Fruit fly (Drosophila melanogaster) whole organism, embryonic: ENCODE data around the gene Dlip2.

Experiments used
- ATbp ChIP-seq: fragments of 200-800 bp; sonication (Bioruptor generic); optimal IDR thresholded peaks from 2 replicates; lab custom pipeline; 2017; ENCODE audit warnings: missing biosample characterization, mild to moderate bottlenecking, missing genetic modification characterization, missing genetic modification reagents
- Atf-2 ChIP-seq: fragments of 200-800 bp; sonication (Bioruptor generic); optimal IDR thresholded peaks from 2 replicates; lab custom pipeline; 2016; ENCODE audit warnings: missing biosample characterization, missing genetic modification characterization
- Atf6 ChIP-seq: fragments of 200-800 bp; sonication (Bioruptor generic); IDR thresholded peaks from 2 replicates; pipeline ENCODE4 v1.3.6; 2022; ENCODE audit warnings: missing biosample characterization, missing genetic modification characterization
- CG1024 ChIP-seq: fragments of 200-800 bp; sonication (Bioruptor generic); IDR thresholded peaks from 2 replicates; pipeline ENCODE4 v1.3.6; 2022; ENCODE audit warnings: missing biosample characterization, missing genetic modification characterization
- CG12104 ChIP-seq: fragments of 200-800 bp; sonication (Bioruptor generic); optimal IDR thresholded peaks from 3 replicates; lab custom pipeline; 2016; ENCODE audit warnings: missing biosample characterization, missing genetic modification characterization
- CG14860 ChIP-seq: fragments of 200-800 bp; sonication (Bioruptor generic); IDR thresholded peaks from 3 replicates; pipeline ENCODE4 v1.3.6; 2022; ENCODE audit warnings: missing biosample characterization, missing genetic modification characterization; ENCODE audit not compliant: partially characterized antibody
- CG16813 ChIP-seq: fragments of 200-800 bp; sonication (Bioruptor generic); IDR thresholded peaks from 3 replicates; pipeline ENCODE4 v1.3.6; 2022; ENCODE audit warnings: missing biosample characterization, missing genetic modification characterization; ENCODE audit not compliant: partially characterized antibody
- CG18476 ChIP-seq: fragments of 200-800 bp; sonication (Bioruptor generic); optimal IDR thresholded peaks from 2 replicates; lab custom pipeline; 2016; ENCODE audit warnings: missing biosample characterization, mild to moderate bottlenecking, missing genetic modification characterization
- CG32767 ChIP-seq: fragments of 200-800 bp; sonication (Bioruptor generic); IDR thresholded peaks from 2 replicates; pipeline ENCODE4 v1.3.6; 2022; ENCODE audit warnings: missing biosample characterization, missing genetic modification characterization
- CG3407 ChIP-seq: fragments of 200-800 bp; sonication (Bioruptor generic); optimal IDR thresholded peaks from 2 replicates; lab custom pipeline; 2018; ENCODE audit warnings: missing biosample characterization, mild to moderate bottlenecking, missing genetic modification characterization
- CG34376 ChIP-seq: fragments of 200-800 bp; sonication (Bioruptor generic); optimal IDR thresholded peaks from 2 replicates; lab custom pipeline; 2018; ENCODE audit warnings: missing biosample characterization, mild to moderate bottlenecking, missing genetic modification characterization
- CG7745 ChIP-seq: fragments of 200-800 bp; sonication (Bioruptor generic); optimal IDR thresholded peaks from 2 replicates; lab custom pipeline; 2018; ENCODE audit warnings: missing biosample characterization, mild to moderate bottlenecking, missing genetic modification characterization, moderate library complexity
- CG7786 ChIP-seq: fragments of 200-800 bp; sonication (Bioruptor generic); optimal IDR thresholded peaks from 2 replicates; lab custom pipeline; 2016; ENCODE audit warnings: missing biosample characterization, missing genetic modification characterization
- CG7963 ChIP-seq: fragments of 200-800 bp; sonication (Bioruptor generic); IDR thresholded peaks from 3 replicates; pipeline ENCODE4 v1.3.6; 2022; ENCODE audit warnings: missing biosample characterization, missing genetic modification characterization; ENCODE audit not compliant: partially characterized antibody
- CG9932 ChIP-seq: fragments of 200-800 bp; sonication (Bioruptor generic); IDR thresholded peaks from 2 replicates; pipeline ENCODE4 v1.3.6; 2022; ENCODE audit warnings: missing biosample characterization, missing genetic modification characterization
- CHES-1-like ChIP-seq: fragments of 200-800 bp; sonication (Bioruptor generic); optimal IDR thresholded peaks from 2 replicates; lab custom pipeline; 2016; ENCODE audit warnings: missing biosample characterization, missing genetic modification characterization
- D ChIP-seq, 2 experiments: fragments of 200-800 bp in 1 of 2; fragments of >200 bp in 1 of 2; sonication (Bioruptor generic) in 1 of 2; optimal IDR thresholded peaks; 2 replicates in 1 of 2; 3 replicates in 1 of 2; lab custom pipeline; 2017; ENCODE audit warnings: mild to moderate bottlenecking in 1 of 2, missing biosample characterization in 1 of 2, missing genetic modification characterization in 1 of 2, missing genetic modification reagents in 1 of 2
- Deaf1 ChIP-seq: fragments of 200-800 bp; optimal IDR thresholded peaks from 3 replicates; lab custom pipeline; 2019; ENCODE audit warnings: missing biosample characterization, mild to moderate bottlenecking, missing genetic modification characterization, moderate library complexity
- E2f1 ChIP-seq: fragments of 200-800 bp; sonication (Bioruptor generic); IDR thresholded peaks from 2 replicates; pipeline ENCODE4 v1.3.6; 2022; ENCODE audit warnings: missing biosample characterization, missing genetic modification characterization
- Fer1 ChIP-seq: fragments of 200-800 bp; sonication (Bioruptor generic); optimal IDR thresholded peaks from 2 replicates; lab custom pipeline; 2017; ENCODE audit warnings: missing biosample characterization, mild to moderate bottlenecking, missing genetic modification characterization
- Fer2 ChIP-seq: fragments of 200-800 bp; sonication (Bioruptor generic); optimal IDR thresholded peaks from 2 replicates; lab custom pipeline; 2018; ENCODE audit warnings: missing biosample characterization, mild to moderate bottlenecking, missing genetic modification characterization, moderate library complexity
- Gug ChIP-seq: fragments of 200-800 bp; sonication (Bioruptor generic); IDR thresholded peaks from 4 replicates; pipeline ENCODE4 v1.3.6; 2022; ENCODE audit warnings: missing biosample characterization, missing genetic modification characterization
- HHEX ChIP-seq: fragments of 200-800 bp; sonication (Bioruptor generic); optimal IDR thresholded peaks from 3 replicates; lab custom pipeline; 2017; ENCODE audit warnings: missing biosample characterization, mild to moderate bottlenecking, missing genetic modification characterization, missing genetic modification reagents
- Hr39 ChIP-seq: fragments of >200 bp; optimal IDR thresholded peaks from 2 replicates; lab custom pipeline; 2017
- MTF-1 ChIP-seq: fragments of 200-800 bp; sonication (Bioruptor generic); optimal IDR thresholded peaks from 2 replicates; lab custom pipeline; 2018; ENCODE audit warnings: missing biosample characterization, mild to moderate bottlenecking, missing genetic modification characterization, borderline replicate concordance
- Nf-YA ChIP-seq: fragments of 200-800 bp; sonication (Bioruptor generic); IDR thresholded peaks from 2 replicates; pipeline ENCODE4 v1.3.6; 2022; ENCODE audit warnings: missing biosample characterization, missing genetic modification characterization
- Nf-YB ChIP-seq: fragments of 200-800 bp; sonication (Bioruptor generic); optimal IDR thresholded peaks from 3 replicates; lab custom pipeline; 2019; ENCODE audit warnings: missing biosample characterization, mild to moderate bottlenecking, missing genetic modification characterization, moderate library complexity
- Opbp ChIP-seq: fragments of 200-800 bp; sonication (Bioruptor generic); IDR thresholded peaks from 3 replicates; pipeline ENCODE4 v1.3.6; 2022; ENCODE audit warnings: missing biosample characterization, missing genetic modification characterization; ENCODE audit not compliant: partially characterized antibody
- Tbp ChIP-seq: fragments of >200 bp; optimal IDR thresholded peaks from 2 replicates; lab custom pipeline; 2018; ENCODE audit warnings: missing biosample characterization, missing genetic modification characterization
- bcd ChIP-seq: fragments of 200-800 bp; sonication (Bioruptor generic); optimal IDR thresholded peaks from 2 replicates; lab custom pipeline; 2017; ENCODE audit warnings: missing biosample characterization, mild to moderate bottlenecking, missing genetic modification characterization
- crc ChIP-seq: fragments of 200-800 bp; sonication (Bioruptor generic); optimal IDR thresholded peaks from 2 replicates; lab custom pipeline; 2016; ENCODE audit warnings: missing biosample characterization, missing genetic modification characterization
- emc ChIP-seq: fragments of 200-800 bp; sonication (Bioruptor generic); optimal IDR thresholded peaks from 2 replicates; lab custom pipeline; 2016; ENCODE audit warnings: missing biosample characterization, missing genetic modification characterization
- fd64A ChIP-seq: fragments of 200-800 bp; sonication (Bioruptor generic); optimal IDR thresholded peaks from 3 replicates; lab custom pipeline; 2018; ENCODE audit warnings: missing biosample characterization, mild to moderate bottlenecking, missing genetic modification characterization
- hkb ChIP-seq, 2 experiments: fragments of 200-800 bp in 1 of 2; fragments of >200 bp in 1 of 2; sonication (Bioruptor generic) in 1 of 2; IDR thresholded peaks in 1 of 2; optimal IDR thresholded peaks in 1 of 2; 2 replicates each; pipeline versions ENCODE4 v1.3.6 to Lab custom; 2017 to 2022; ENCODE audit warnings: missing biosample characterization in 1 of 2, missing genetic modification characterization in 1 of 2
- ind ChIP-seq: fragments of 200-800 bp; sonication (Bioruptor generic); optimal IDR thresholded peaks from 3 replicates; lab custom pipeline; 2016; ENCODE audit warnings: missing biosample characterization, missing genetic modification characterization
- lab ChIP-seq: fragments of 200-800 bp; sonication (Bioruptor generic); optimal IDR thresholded peaks from 3 replicates; lab custom pipeline; 2017; ENCODE audit warnings: missing biosample characterization, missing genetic modification characterization, mild to moderate bottlenecking, moderate library complexity, missing genetic modification reagents
- nerfin-2 ChIP-seq: fragments of 200-800 bp; sonication (Bioruptor generic); IDR thresholded peaks from 2 replicates; pipeline ENCODE4 v1.3.6; 2022; ENCODE audit warnings: missing biosample characterization, missing genetic modification characterization; ENCODE audit not compliant: partially characterized antibody
- p53 ChIP-seq: fragments of 200-800 bp; sonication (Bioruptor generic); optimal IDR thresholded peaks from 2 replicates; lab custom pipeline; 2016; ENCODE audit warnings: missing biosample characterization, missing genetic modification characterization
- pnt ChIP-seq: fragments of 200-800 bp; sonication (Bioruptor generic); optimal IDR thresholded peaks from 3 replicates; lab custom pipeline; 2016; ENCODE audit warnings: missing biosample characterization, missing genetic modification characterization
- prd ChIP-seq, 3 experiments: fragments of >200 bp in 2 of 3; fragments of 200-800 bp in 1 of 3; sonication (Bioruptor generic) in 1 of 3; optimal IDR thresholded peaks in 2 of 3; IDR thresholded peaks in 1 of 3; 2 replicates in 2 of 3; 3 replicates in 1 of 3; pipeline versions ENCODE4 v1.3.6 to Lab custom; 2017 to 2022; ENCODE audit warnings: missing biosample characterization in 1 of 3, missing genetic modification characterization in 1 of 3
- rib ChIP-seq: fragments of 200-800 bp; sonication (Bioruptor generic); IDR thresholded peaks from 2 replicates; pipeline ENCODE4 v1.3.6; 2022; ENCODE audit warnings: missing biosample characterization, missing genetic modification characterization
- scrt ChIP-seq: fragments of 200-800 bp; sonication (Bioruptor generic); optimal IDR thresholded peaks from 2 replicates; lab custom pipeline; 2018; ENCODE audit warnings: missing biosample characterization, mild to moderate bottlenecking, missing genetic modification characterization, moderate library complexity
- sens ChIP-seq: fragments of 200-800 bp; sonication (Bioruptor generic); peaks from one replicate; lab custom pipeline; 2016; ENCODE audit warnings: missing biosample characterization, missing genetic modification characterization
- vnd ChIP-seq: fragments of 200-800 bp; sonication (Bioruptor generic); IDR thresholded peaks from 3 replicates; pipeline ENCODE4 v1.3.6; 2022; ENCODE audit warnings: missing biosample characterization, missing genetic modification characterization; ENCODE audit not compliant: partially characterized antibody

Gene Dlip2

dm6 chr3R:4659934-4660353 is 14.5 kb upstream of the Dlip2 start (continued):
- TF ChIP-seq scrt (GFP tag; lab: Kevin White, UChicago): peak; percentile 64
- TF ChIP-seq CG16813 (GFP tag; lab: Robert Waterston, UW): no peak
- 0 out of 3 replicates have a peak, but pooled peaks have one; percentile 1 for TF ChIP-seq CG14860 (GFP tag; lab: Robert Waterston, UW)
- peak; percentile 45 for TF ChIP-seq MTF-1 (GFP tag; lab: Kevin White, UChicago)
- TF ChIP-seq CG3407 (GFP tag; lab: Kevin White, UChicago): peak; percentile 11
- TF ChIP-seq sens (GFP tag; lab: Kevin White, UChicago): peak; percentile 62
- TF ChIP-seq prd (optimal IDR thresholded peaks at IDR 0.05; lab: Kevin White, UChicago): no peak
- TF ChIP-seq prd (GFP tag; IDR thresholded peaks at IDR 0.05; lab: Robert Waterston, UW): no peak
- TF ChIP-seq D (optimal IDR thresholded peaks at IDR 0.05; lab: Kevin White, UChicago): no peak
- peak; percentile 16 for TF ChIP-seq D (GFP tag; optimal IDR thresholded peaks at IDR 0.05; lab: Kevin White, UChicago)
- peak; percentile 4 for TF ChIP-seq CHES-1-like (GFP tag; lab: Kevin White, UChicago)
- no peak for TF ChIP-seq Nf-YB (GFP tag; lab: Kevin White, UChicago)
- TF ChIP-seq, all 482 proteins: peak for 58

dm6 chr3R:4658991-4659933 is 13.8 kb upstream of the Dlip2 start, which contains the start of gene smash:
Gene smash (plus strand): TSS chr3R:4659579.
- TF ChIP-seq rib (peak; percentile 59; the same call in 1 of the 2 replicates), pnt (GFP tag; lab: Kevin White, UChicago) (no peak), p53 (GFP tag; lab: Kevin White, UChicago) (no peak), CG12104 (no peak), Fer2 (tag; lab: Kevin White, UChicago) (no peak), ind (GFP tag; lab: Kevin White, UChicago) (no peak), fd64A (GFP tag; lab: Kevin White, UChicago) (no peak), lab (GFP tag; lab: Kevin White, UChicago) (no peak), Atf6 (GFP tag; lab: Robert Waterston, UW) (no peak), HHEX (GFP tag; lab: Kevin White, UChicago) (peak; percentile 14), CG18476 (GFP tag; lab: Kevin White, UChicago) (no peak), E2f1 (GFP tag; lab: Robert Waterston, UW) (0 out of 2 replicates have a peak, but pooled peaks have one; percentile 13), CG7786 (peak; percentile 9), crc (no peak), Fer1 (GFP tag; lab: Kevin White, UChicago) (peak; percentile 73), hkb (optimal IDR thresholded peaks at IDR 0.05; lab: Kevin White, UChicago) (no peak), hkb (GFP tag; IDR thresholded peaks at IDR 0.05; lab: Robert Waterston, UW) (peak; percentile 58), CG9932 (GFP tag; lab: Robert Waterston, UW) (peak; percentile 39; the same call in 1 of the 2 replicates), vnd (GFP tag; lab: Robert Waterston, UW) (no peak), CG7963 (GFP tag; lab: Robert Waterston, UW) (peak; percentile 45; the same call in 1 of the 3 replicates), Hr39 (lab: Kevin White, UChicago) (no peak), nerfin-2 (GFP tag; lab: Robert Waterston, UW) (peak; percentile 19; the same call in 1 of the 2 replicates), CG1024 (GFP tag; lab: Robert Waterston, UW) (peak; percentile 10; the same call in 1 of the 2 replicates), CG34376 (GFP tag; lab: Kevin White, UChicago) (peak; percentile 51), Atf-2 (GFP tag; lab: Kevin White, UChicago) (peak; percentile 9), Opbp (GFP tag; lab: Robert Waterston, UW) (peak; percentile 74), Nf-YA (GFP tag; lab: Robert Waterston, UW) (no peak; the same call in 1 of the 2 replicates), Tbp (no peak), CG7745 (tag; lab: Kevin White, UChicago) (peak; percentile 3), CG32767 (GFP tag; lab: Robert Waterston, UW) (peak; percentile 78), bcd (GFP tag; lab: Kevin White, UChicago) (peak; percentile 20), D (optimal IDR thresholded peaks at IDR 0.05; lab: Kevin White, UChicago) (peak; percentile 23), D (GFP tag; optimal IDR thresholded peaks at IDR 0.05; lab: Kevin White, UChicago) (no peak), Deaf1 (peak; percentile 83), ATbp (GFP tag; lab: Kevin White, UChicago) (no peak), Gug (GFP tag; lab: Robert Waterston, UW) (peak; percentile 46; the same call in 1 of the 4 replicates), emc (no peak)
